Fruit fly (Drosophila melanogaster): ENCODE measurements around the gene TwdlD.

TwdlD gene

DNA sequence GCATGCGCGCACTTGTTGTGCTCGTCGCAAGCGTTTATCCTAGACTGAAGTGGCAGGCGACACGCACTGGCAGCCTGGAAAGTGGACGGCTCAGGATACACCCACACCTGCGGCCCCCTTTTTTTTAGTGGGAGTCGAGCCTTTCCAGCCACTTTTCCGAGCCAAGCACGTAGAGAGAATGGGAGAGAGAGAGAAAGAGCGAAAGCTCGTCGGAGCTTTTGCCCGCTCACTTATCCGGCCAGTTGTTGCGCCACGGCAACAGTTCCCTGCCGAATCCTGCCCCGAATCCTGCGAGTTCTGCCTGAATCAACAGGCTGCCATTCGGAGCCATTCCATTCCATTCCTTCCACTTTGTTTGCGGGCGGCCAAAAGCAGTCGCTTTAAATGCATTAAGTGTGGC is 42.1 kb downstream of the TwdlD start, which contains the start of gene beat-VII:
TSS of gene beat-VII (minus strand) at position 20 of the 400 bp plus-strand sequence.
- TF ChIP-seq Sp1 (GFP tag; optimal IDR thresholded peaks at IDR 0.05) (no peak), sage (GFP tag; optimal IDR thresholded peaks at IDR 0.05) (no peak), GATAd (GFP tag; optimal IDR thresholded peaks at IDR 0.05) (no peak)

DNA sequence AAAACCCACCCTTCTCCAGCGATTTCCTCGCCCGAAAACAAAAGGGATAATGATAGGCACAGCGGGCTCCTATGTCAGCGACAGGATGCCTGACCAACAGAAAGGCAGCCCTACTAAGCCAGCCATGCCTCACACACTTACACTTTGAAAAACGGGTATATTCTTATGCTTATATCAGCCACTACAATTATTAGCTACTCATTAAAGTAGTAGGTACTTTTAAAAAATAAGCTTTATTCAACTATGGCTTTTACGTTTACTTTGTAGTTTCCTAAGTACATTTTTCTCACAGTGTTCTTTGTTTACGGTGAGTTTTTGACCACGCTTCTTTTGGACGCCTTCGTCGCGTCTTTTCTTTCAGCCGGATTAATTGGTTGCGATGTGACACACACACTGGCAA is 50.4 kb downstream of the TwdlD start:
- no peak for TF ChIP-seq Rel (GFP tag; optimal IDR thresholded peaks at IDR 0.05)
- no peak for TF ChIP-seq Rel (tag; optimal IDR thresholded peaks at IDR 0.05)
- no peak for TF ChIP-seq N (GFP tag; optimal IDR thresholded peaks at IDR 0.05)
- TF ChIP-seq Sp1 (GFP tag; optimal IDR thresholded peaks at IDR 0.05), result no peak
- TF ChIP-seq OdsH (GFP tag; optimal IDR thresholded peaks at IDR 0.05), result no peak
